Fruit fly (Drosophila melanogaster): ENCODE results near the gene alpha4GT1.

alpha4GT1 gene

DNA sequence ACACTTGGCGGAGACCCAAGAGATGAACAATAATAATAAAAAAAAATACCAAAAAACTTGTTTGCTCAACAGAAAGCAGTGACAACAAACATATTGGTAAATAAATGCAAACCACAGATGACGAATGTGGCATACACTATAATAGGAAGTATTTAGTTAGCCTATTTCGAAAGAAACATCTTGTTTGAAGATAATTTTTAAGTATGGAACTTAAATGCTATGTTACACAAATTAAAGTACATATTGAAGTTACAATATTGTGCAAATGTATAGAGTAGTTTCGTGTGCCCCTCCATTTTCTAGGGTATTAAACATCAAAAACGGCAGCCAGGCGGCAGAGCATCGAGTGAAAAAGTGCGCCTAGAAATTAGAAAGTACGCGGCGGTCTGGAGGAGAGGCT, 19.5 kb downstream of the alpha4GT1 start (continued):
- no peak for TF ChIP-seq E2f2 (GFP tag; IDR thresholded peaks at IDR 0.05)
- TF ChIP-seq CG13123 (GFP tag; optimal IDR thresholded peaks at IDR 0.05), result no peak
- no peak for TF ChIP-seq kay (GFP tag; optimal IDR thresholded peaks at IDR 0.05)
- no peak for TF ChIP-seq so (GFP tag; IDR thresholded peaks at IDR 0.05)
- no peak for TF ChIP-seq CG4404 (GFP tag; IDR thresholded peaks at IDR 0.05)
- TF ChIP-seq ato (GFP tag; IDR thresholded peaks at IDR 0.05; ENCODE audit: partially characterized antibody), result no peak
- no peak for TF ChIP-seq sug (tag; optimal IDR thresholded peaks at IDR 0.05)
- TF ChIP-seq Deaf1 (tag; optimal IDR thresholded peaks at IDR 0.05), result no peak
- no peak for TF ChIP-seq maf-S (GFP tag; optimal IDR thresholded peaks at IDR 0.05)
- no peak for TF ChIP-seq CG3838 (GFP tag; optimal IDR thresholded peaks at IDR 0.05)
- peak; percentile 87 for TF ChIP-seq D19A (tag; optimal IDR thresholded peaks at IDR 0.05)
- no peak for TF ChIP-seq repo (GFP tag; optimal IDR thresholded peaks at IDR 0.05)
- TF ChIP-seq Dp (GFP tag; optimal IDR thresholded peaks at IDR 0.05), result no peak
- TF ChIP-seq CG12391 (tag; optimal IDR thresholded peaks at IDR 0.05), result peak; percentile 53
- TF ChIP-seq croc (GFP tag; conservative IDR thresholded peaks at IDR 0.05), result no peak
- 0 out of 2 replicates have a peak, but pooled peaks have one; percentile 20 for TF ChIP-seq seq (GFP tag; IDR thresholded peaks at IDR 0.05)
- peak; percentile 70 for TF ChIP-seq CG2875 (GFP tag; optimal IDR thresholded peaks at IDR 0.05)
- no peak for TF ChIP-seq CG5245 (GFP tag; optimal IDR thresholded peaks at IDR 0.05)
- TF ChIP-seq esg (GFP tag; conservative IDR thresholded peaks at IDR 0.05), result peak; percentile 41; the same call in 1 of the 2 replicates
- TF ChIP-seq BtbVII (GFP tag; optimal IDR thresholded peaks at IDR 0.05), result peak; percentile 24
- TF ChIP-seq Atf6 (GFP tag; IDR thresholded peaks at IDR 0.05), result no peak
- TF ChIP-seq Ets97D (GFP tag; optimal IDR thresholded peaks at IDR 0.05), result no peak
- no peak for TF ChIP-seq CG14965 (GFP tag; optimal IDR thresholded peaks at IDR 0.05; ENCODE audit: borderline replicate concordance)
- no peak for TF ChIP-seq lbe (GFP tag; optimal IDR thresholded peaks at IDR 0.05)
- no peak for TF ChIP-seq CG13287 (GFP tag; IDR thresholded peaks at IDR 0.05; ENCODE audit: partially characterized antibody)
- TF ChIP-seq az2 (GFP tag; optimal IDR thresholded peaks at IDR 0.05), result peak; percentile 17
- TF ChIP-seq Meics (GFP tag; optimal IDR thresholded peaks at IDR 0.05), result peak; percentile 6
- TF ChIP-seq ro (GFP tag; IDR thresholded peaks at IDR 0.05), result no peak
- no peak for TF ChIP-seq Spps (tag; optimal IDR thresholded peaks at IDR 0.05)
- no peak for TF ChIP-seq MBD-R2 (GFP tag; IDR thresholded peaks at IDR 0.05)
- peak; percentile 1 for TF ChIP-seq bcd (GFP tag; optimal IDR thresholded peaks at IDR 0.05)
- TF ChIP-seq CG12744 (GFP tag; optimal IDR thresholded peaks at IDR 0.05), result no peak
- peak; percentile 25 for TF ChIP-seq wek (GFP tag; optimal IDR thresholded peaks at IDR 0.05)
- no peak for TF ChIP-seq CG32532 (GFP tag; IDR thresholded peaks at IDR 0.05)
- TF ChIP-seq chinmo (GFP tag; IDR thresholded peaks at IDR 0.05; ENCODE audit: partially characterized antibody), result no peak
- no peak for TF ChIP-seq ash1 (GFP tag; optimal IDR thresholded peaks at IDR 0.05)
- TF ChIP-seq PHDP (tag; optimal IDR thresholded peaks at IDR 0.05), result peak; percentile 76
- no peak for TF ChIP-seq NC2β (GFP tag; optimal IDR thresholded peaks at IDR 0.05)
- no peak for TF ChIP-seq chn (GFP tag; optimal IDR thresholded peaks at IDR 0.05)
- TF ChIP-seq Xrp1 (GFP tag; IDR thresholded peaks at IDR 0.05), result peak; percentile 40; the same call in 1 of the 2 replicates
- TF ChIP-seq Vsx1 (GFP tag; optimal IDR thresholded peaks at IDR 0.05), result no peak
- peak; percentile 50; the same call in 1 of the 2 replicates for TF ChIP-seq Nf-YA (GFP tag; IDR thresholded peaks at IDR 0.05)
- no peak for TF ChIP-seq Dad (GFP tag; optimal IDR thresholded peaks at IDR 0.05)
- TF ChIP-seq nmo (GFP tag; optimal IDR thresholded peaks at IDR 0.05), result peak; percentile 63
- TF ChIP-seq H15 (GFP tag; IDR thresholded peaks at IDR 0.05), result 0 out of 3 replicates have a peak, but pooled peaks have one; percentile 21
- TF ChIP-seq al (GFP tag; IDR thresholded peaks at IDR 0.05), result no peak
- peak; percentile 86 for TF ChIP-seq dmrt99B (tag; optimal IDR thresholded peaks at IDR 0.05)
- no peak for TF ChIP-seq NK7.1 (GFP tag; optimal IDR thresholded peaks at IDR 0.05)
- no peak for TF ChIP-seq CG34422 (GFP tag; IDR thresholded peaks at IDR 0.05)
- peak; percentile 15 for TF ChIP-seq trem (tag; optimal IDR thresholded peaks at IDR 0.05)
- no peak for TF ChIP-seq z (GFP tag; IDR thresholded peaks at IDR 0.05)
- peak; percentile 6 for TF ChIP-seq fd3F (GFP tag; optimal IDR thresholded peaks at IDR 0.05)

Measured in whole organism, embryonic.